Worm (Caenorhabditis elegans) whole organism, early embryonic: ENCODE results near the gene R144.6.

ENCODE experiments used
- B0310.2 ChIP-seq: sonication (generic microtip); optimal IDR thresholded peaks from 2 replicates; lab custom pipeline; 2016; ENCODE audit warnings: mild to moderate bottlenecking, missing genetic modification characterization, missing compliant biosample characterization
- aly-1 ChIP-seq: sonication (generic microtip); optimal IDR thresholded peaks from 2 replicates; lab custom pipeline; 2016; ENCODE audit warnings: missing genetic modification characterization, missing compliant biosample characterization
- ama-1 ChIP-seq: fragments of 150-350 bp; optimal IDR thresholded peaks from 2 replicates; lab custom pipeline; 2014
- flt-1 ChIP-seq: fragments of 200-800 bp; sonication (Bioruptor generic); IDR thresholded peaks from 2 replicates; pipeline ENCODE4 v1.3.6; 2022; ENCODE audit warnings: missing genetic modification characterization, missing compliant biosample characterization
- hmbx-1 ChIP-seq: sonication (generic microtip); optimal IDR thresholded peaks from 2 replicates; lab custom pipeline; 2016; ENCODE audit warnings: mild to moderate bottlenecking, missing genetic modification characterization, missing compliant biosample characterization
- hmg-4 ChIP-seq: fragments of 200-800 bp; sonication (Bioruptor generic); optimal IDR thresholded peaks from 2 replicates; lab custom pipeline; 2018; ENCODE audit warnings: mild to moderate bottlenecking, missing genetic modification characterization, missing compliant biosample characterization
- tbx-37 ChIP-seq: fragments of 200-800 bp; sonication (Bioruptor generic); conservative IDR thresholded peaks from 2 replicates; pipeline ENCODE4 v1.3.6; 2022; ENCODE audit warnings: missing genetic modification reagents, missing genetic modification characterization, missing compliant biosample characterization
- tra-4 ChIP-seq: sonication (generic microtip); optimal IDR thresholded peaks from 2 replicates; lab custom pipeline; 2017; ENCODE audit warnings: missing genetic modification characterization, missing compliant biosample characterization

ce11 chrIII:5012460-5012859 is 7.9 kb upstream of the R144.6 start:
- TF ChIP-seq flt-1 (no peak), hmbx-1 (tag; lab: Kevin White, UChicago) (no peak), tra-4 (no peak), tbx-37 (no peak), ama-1 (lab: Kevin White, UChicago) (no peak), hmg-4 (GFP tag; lab: Kevin White, UChicago) (no peak), aly-1 (tag; lab: Kevin White, UChicago) (no peak), B0310.2 (tag; lab: Kevin White, UChicago) (no peak)
